Fruit fly (Drosophila melanogaster): ENCODE results near the gene tin.

tin gene

DNA sequence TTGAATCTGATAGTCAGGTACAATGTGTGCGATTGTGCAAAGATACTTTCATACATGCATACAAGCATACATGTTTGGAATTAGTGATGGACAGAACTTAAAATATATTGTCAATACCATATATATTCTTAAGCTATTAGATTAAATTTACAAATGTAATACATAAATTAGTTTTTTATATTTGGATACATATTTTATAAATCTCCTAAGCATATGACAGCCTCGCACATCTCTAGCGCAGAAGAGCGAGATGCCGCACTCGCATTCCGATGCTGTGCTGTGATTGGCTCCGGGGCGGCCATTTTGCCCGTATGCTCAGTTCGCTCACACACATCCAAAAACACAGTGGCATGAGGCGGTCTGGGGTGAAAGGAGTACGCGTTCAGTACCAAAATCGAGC lies at the start of gene tin (continued):
- TF ChIP-seq gt (GFP tag; IDR thresholded peaks at IDR 0.05) (peak; percentile 88), kah (GFP tag; optimal IDR thresholded peaks at IDR 0.05) (peak; percentile 74), vvl (GFP tag; IDR thresholded peaks at IDR 0.05) (peak; percentile 99), CG14965 (GFP tag; optimal IDR thresholded peaks at IDR 0.05; ENCODE audit: borderline replicate concordance) (no peak), Oli (tag; optimal IDR thresholded peaks at IDR 0.05) (peak; percentile 89), exex (tag; optimal IDR thresholded peaks at IDR 0.05) (no peak), CG3726 (GFP tag; IDR thresholded peaks at IDR 0.05) (peak; percentile 90), mam (GFP tag; optimal IDR thresholded peaks at IDR 0.05) (peak; percentile 51), salm (tag; optimal IDR thresholded peaks at IDR 0.05) (peak; percentile 90), CG34224 (GFP tag; IDR thresholded peaks at IDR 0.05; ENCODE audit: partially characterized antibody) (peak; percentile 71; the same call in 2 of the 3 replicates), Ada2b (GFP tag; IDR thresholded peaks at IDR 0.05) (peak; percentile 92), CG11504 (tag; optimal IDR thresholded peaks at IDR 0.05) (peak; percentile 92), H15 (GFP tag; IDR thresholded peaks at IDR 0.05) (peak; percentile 96), Myb (GFP tag; optimal IDR thresholded peaks at IDR 0.05) (no peak), eve (GFP tag; optimal IDR thresholded peaks at IDR 0.05) (no peak), org-1 (GFP tag; optimal IDR thresholded peaks at IDR 0.05) (peak; percentile 88), D (optimal IDR thresholded peaks at IDR 0.05) (no peak), D (GFP tag; optimal IDR thresholded peaks at IDR 0.05) (peak; percentile 85), gem (tag; optimal IDR thresholded peaks at IDR 0.05) (peak; percentile 96), CG2120 (GFP tag; optimal IDR thresholded peaks at IDR 0.05) (peak; percentile 76), CG15269 (tag; optimal IDR thresholded peaks at IDR 0.05) (peak; percentile 90), en (GFP tag; optimal IDR thresholded peaks at IDR 0.05) (no peak), scrt (GFP tag; optimal IDR thresholded peaks at IDR 0.05) (peak; percentile 79), CG7745 (tag; optimal IDR thresholded peaks at IDR 0.05) (peak; percentile 40), ap (GFP tag; IDR thresholded peaks at IDR 0.05) (peak; percentile 93), gce (GFP tag; IDR thresholded peaks at IDR 0.05) (peak; percentile 96), corto (GFP tag; optimal IDR thresholded peaks at IDR 0.05) (peak; percentile 91), CG18599 (GFP tag; optimal IDR thresholded peaks at IDR 0.05) (peak; percentile 94), Rfx (GFP tag; IDR thresholded peaks at IDR 0.05) (peak; percentile 94), CG10462 (GFP tag; optimal IDR thresholded peaks at IDR 0.05) (peak; percentile 82), CG13624 (GFP tag; optimal IDR thresholded peaks at IDR 0.05) (peak; percentile 46), Meics (GFP tag; optimal IDR thresholded peaks at IDR 0.05) (peak; percentile 88), CG4820 (GFP tag; optimal IDR thresholded peaks at IDR 0.05) (peak; percentile 82), fd3F (GFP tag; optimal IDR thresholded peaks at IDR 0.05) (peak; percentile 78), seq (GFP tag; IDR thresholded peaks at IDR 0.05) (peak; percentile 95), Atf3 (GFP tag; optimal IDR thresholded peaks at IDR 0.05) (no peak), Hr78 (GFP tag; optimal IDR thresholded peaks at IDR 0.05) (peak in 1 of 2 experiments; percentile 72), tgo (GFP tag; IDR thresholded peaks at IDR 0.05) (peak; percentile 97), gsb-n (tag; optimal IDR thresholded peaks at IDR 0.05) (peak; percentile 97), CG8924 (tag; optimal IDR thresholded peaks at IDR 0.05) (peak; percentile 97), CHES-1-like (GFP tag; optimal IDR thresholded peaks at IDR 0.05) (no peak), CG1529 (GFP tag; optimal IDR thresholded peaks at IDR 0.05) (peak; percentile 87), CG7928 (GFP tag; optimal IDR thresholded peaks at IDR 0.05) (peak; percentile 24), Blimp-1 (GFP tag; optimal IDR thresholded peaks at IDR 0.05) (peak; percentile 92), zf30C (GFP tag; optimal IDR thresholded peaks at IDR 0.05) (no peak), Dip3 (GFP tag; optimal IDR thresholded peaks at IDR 0.05) (peak; percentile 24), Hr3 (GFP tag; optimal IDR thresholded peaks at IDR 0.05) (peak; percentile 85), Awh (GFP tag; IDR thresholded peaks at IDR 0.05) (peak; percentile 97), CG9609 (GFP tag; optimal IDR thresholded peaks at IDR 0.05) (peak; percentile 4), dmrt11E (tag; optimal IDR thresholded peaks at IDR 0.05) (peak; percentile 95), CG9727 (GFP tag; optimal IDR thresholded peaks at IDR 0.05) (peak; percentile 95)

Measured in whole organism, embryonic.